Worm (Caenorhabditis elegans): ENCODE data around the gene T23G4.127.

T23G4.127 gene

ce11 chrIV:13696900-13697299, 1.6 kb downstream of the T23G4.127 start:
- TF ChIP-seq unc-62 (GFP tag; optimal IDR thresholded peaks at IDR 0.05 in 1 of 2) (peak in 1 of 2 experiments; percentile 61), unc-62 (tag; optimal IDR thresholded peaks at IDR 0.05) (no peak), aha-1 (tag) (peak; percentile 72), madf-5 (GFP tag; IDR thresholded peaks at IDR 0.05) (no peak)

ce11 chrIV:13695720-13696364, 2.7 kb downstream of the T23G4.127 start:
- TF ChIP-seq hlh-30 (tag; optimal IDR thresholded peaks at IDR 0.05; ENCODE audit: insufficient read depth) (peak; percentile 8), hmg-1.1 (GFP tag; IDR thresholded peaks at IDR 0.05) (0 out of 2 replicates have a peak, but pooled peaks have one; percentile 21), ceh-20 (GFP tag; IDR thresholded peaks at IDR 0.05) (peak; percentile 95), hlh-11 (tag; optimal IDR thresholded peaks at IDR 0.05) (peak; percentile 10), tra-1 (GFP tag; IDR thresholded peaks at IDR 0.05) (peak; percentile 37; the same call in 1 of the 2 replicates), daf-16 (GFP tag; optimal IDR thresholded peaks at IDR 0.05) (peak in 1 of 2 experiments; percentile 9), daf-16 (tag; optimal IDR thresholded peaks at IDR 0.05) (no peak), pha-4 (GFP tag; IDR thresholded peaks at IDR 0.05) (no peak), pha-4 (tag; optimal IDR thresholded peaks at IDR 0.05) (no peak), mes-2 (tag; optimal IDR thresholded peaks at IDR 0.05; ENCODE audit: poor library complexity, severe bottlenecking) (peak; percentile 12), unc-62 (GFP tag; optimal IDR thresholded peaks at IDR 0.05 in 1 of 2) (peak in 1 of 2 experiments; percentile 100), unc-62 (tag; optimal IDR thresholded peaks at IDR 0.05) (peak; percentile 82), R02D3.7 (tag; optimal IDR thresholded peaks at IDR 0.05) (no peak), zfp-3 (GFP tag; conservative IDR thresholded peaks at IDR 0.05) (no peak)

ce11 chrIV:13695302-13695701, 3.2 kb downstream of the T23G4.127 start:
- no peak for TF ChIP-seq tra-1 (GFP tag; IDR thresholded peaks at IDR 0.05)
- no peak for TF ChIP-seq php-3 (GFP tag; IDR thresholded peaks at IDR 0.05)
- no peak for TF ChIP-seq rbr-2 (tag; optimal IDR thresholded peaks at IDR 0.05)
- TF ChIP-seq nhr-6 (tag; optimal IDR thresholded peaks at IDR 0.05) = no peak
- TF ChIP-seq R02D3.7 (tag; optimal IDR thresholded peaks at IDR 0.05) = no peak
- TF ChIP-seq duxl-1 (tag; optimal IDR thresholded peaks at IDR 0.05; ENCODE audit: poor library complexity) = no peak
- no peak for TF ChIP-seq zip-11 (GFP tag; IDR thresholded peaks at IDR 0.05)
- TF ChIP-seq cey-2 (tag; optimal IDR thresholded peaks at IDR 0.05; ENCODE audit: borderline replicate concordance, insufficient read depth) = no peak
- TF ChIP-seq aha-1 (tag) = no peak
- TF ChIP-seq T26A8.4 (GFP tag; IDR thresholded peaks at IDR 0.05) = no peak
- TF ChIP-seq lin-1 (GFP tag; IDR thresholded peaks at IDR 0.05) = no peak
- TF ChIP-seq pqm-1 (tag; optimal IDR thresholded peaks at IDR 0.05) = no peak
- TF ChIP-seq daf-8 (GFP tag; IDR thresholded peaks at IDR 0.05) = no peak
- TF ChIP-seq nhr-102 (tag; optimal IDR thresholded peaks at IDR 0.05) = no peak
- no peak for TF ChIP-seq zfp-3 (GFP tag; conservative IDR thresholded peaks at IDR 0.05)

ce11 chrIV:13694600-13694999, 3.9 kb downstream of the T23G4.127 start:
- TF ChIP-seq tra-1 (GFP tag; IDR thresholded peaks at IDR 0.05) (0 out of 2 replicates have a peak, but pooled peaks have one; percentile 15), vab-7 (GFP tag; IDR thresholded peaks at IDR 0.05) (peak; percentile 27; the same call in 1 of the 2 replicates), ceh-20 (GFP tag; IDR thresholded peaks at IDR 0.05) (peak; percentile 86), zip-11 (GFP tag; IDR thresholded peaks at IDR 0.05) (no peak), unc-62 (GFP tag; optimal IDR thresholded peaks at IDR 0.05 in 1 of 2) (peak in 1 of 2 experiments; percentile 97), unc-62 (tag; optimal IDR thresholded peaks at IDR 0.05) (peak; percentile 17)

ce11 chrIV:13693976-13694375, 4.5 kb downstream of the T23G4.127 start:
- TF ChIP-seq T26A8.4 (GFP tag; IDR thresholded peaks at IDR 0.05) (no peak), F44E2.7 (GFP tag; IDR thresholded peaks at IDR 0.05) (no peak), hlh-11 (tag; optimal IDR thresholded peaks at IDR 0.05) (no peak), F10B5.3 (tag; optimal IDR thresholded peaks at IDR 0.05) (no peak), zfp-3 (GFP tag; conservative IDR thresholded peaks at IDR 0.05) (no peak), nhr-76 (tag; optimal IDR thresholded peaks at IDR 0.05) (no peak), nhr-42 (GFP tag; IDR thresholded peaks at IDR 0.05) (no peak), egl-43 (GFP tag; IDR thresholded peaks at IDR 0.05) (no peak), dmd-6 (GFP tag; IDR thresholded peaks at IDR 0.05) (no peak), dve-1 (tag; optimal IDR thresholded peaks at IDR 0.05; ENCODE audit: insufficient read depth) (no peak), zag-1 (tag; optimal IDR thresholded peaks at IDR 0.05) (no peak), snpc-1.2 (GFP tag; IDR thresholded peaks at IDR 0.05) (no peak), madf-5 (GFP tag; IDR thresholded peaks at IDR 0.05) (no peak), lsy-2 (tag; optimal IDR thresholded peaks at IDR 0.05) (no peak), snpc-4 (tag; optimal IDR thresholded peaks at IDR 0.05) (no peak), R02D3.7 (tag; optimal IDR thresholded peaks at IDR 0.05) (no peak), tag-97 (GFP tag; IDR thresholded peaks at IDR 0.05) (no peak), Y48G9A.11 (GFP tag; IDR thresholded peaks at IDR 0.05) (no peak), php-3 (GFP tag; IDR thresholded peaks at IDR 0.05) (no peak)
